Fruit fly (Drosophila melanogaster) whole organism, embryonic: ENCODE measurements around the gene ec.

Experiments used
- B-H1 ChIP-seq: fragments of 200-800 bp; sonication (Bioruptor generic); IDR thresholded peaks from 3 replicates; pipeline ENCODE4 v1.3.6; 2022; ENCODE audit warnings: missing biosample characterization, missing genetic modification characterization
- B-H2 ChIP-seq: fragments of 200-800 bp; sonication (Bioruptor generic); optimal IDR thresholded peaks from 2 replicates; lab custom pipeline; 2018; ENCODE audit warnings: missing biosample characterization, mild to moderate bottlenecking, missing genetic modification characterization
- Bgb ChIP-seq: fragments of 200-800 bp; sonication (Bioruptor generic); IDR thresholded peaks from 2 replicates; pipeline ENCODE4 v1.3.6; 2022; ENCODE audit warnings: missing biosample characterization, missing genetic modification characterization; ENCODE audit not compliant: partially characterized antibody
- Bteb2 ChIP-seq: fragments of 200-800 bp; sonication (Bioruptor generic); optimal IDR thresholded peaks from 2 replicates; lab custom pipeline; 2016; ENCODE audit warnings: missing biosample characterization, missing genetic modification characterization
- CG10267 ChIP-seq: fragments of 200-800 bp; sonication (Bioruptor generic); optimal IDR thresholded peaks from 2 replicates; lab custom pipeline; 2018; ENCODE audit warnings: missing biosample characterization, mild to moderate bottlenecking, missing genetic modification characterization, moderate library complexity
- CG10431 ChIP-seq: fragments of 200-800 bp; sonication (Bioruptor generic); optimal IDR thresholded peaks from 3 replicates; lab custom pipeline; 2018; ENCODE audit warnings: missing biosample characterization, mild to moderate bottlenecking, missing genetic modification characterization
- CG11247 ChIP-seq: fragments of 200-800 bp; sonication (Bioruptor generic); IDR thresholded peaks from 2 replicates; pipeline ENCODE4 v1.3.6; 2022; ENCODE audit warnings: missing biosample characterization, missing genetic modification characterization
- CG11456 ChIP-seq: fragments of 200-800 bp; sonication (Bioruptor generic); IDR thresholded peaks from 3 replicates; pipeline ENCODE4 v1.3.6; 2022; ENCODE audit warnings: missing biosample characterization, missing genetic modification characterization
- CG12219 ChIP-seq: fragments of 200-800 bp; sonication (Bioruptor generic); optimal IDR thresholded peaks from 3 replicates; lab custom pipeline; 2018; ENCODE audit warnings: missing biosample characterization, mild to moderate bottlenecking, missing genetic modification characterization
- CG15269 ChIP-seq: fragments of 200-800 bp; sonication (Bioruptor generic); optimal IDR thresholded peaks from 2 replicates; lab custom pipeline; 2018; ENCODE audit warnings: missing biosample characterization, mild to moderate bottlenecking, missing genetic modification characterization, moderate library complexity
- CG15479 ChIP-seq: fragments of 200-800 bp; sonication (Bioruptor generic); optimal IDR thresholded peaks from 3 replicates; lab custom pipeline; 2019; ENCODE audit warnings: missing biosample characterization, mild to moderate bottlenecking, missing genetic modification characterization, moderate library complexity
- CG16813 ChIP-seq: fragments of 200-800 bp; sonication (Bioruptor generic); IDR thresholded peaks from 3 replicates; pipeline ENCODE4 v1.3.6; 2022; ENCODE audit warnings: missing biosample characterization, missing genetic modification characterization; ENCODE audit not compliant: partially characterized antibody
- CG17612 ChIP-seq: fragments of 200-800 bp; sonication (Bioruptor generic); IDR thresholded peaks from 2 replicates; pipeline ENCODE4 v1.3.6; 2022; ENCODE audit warnings: missing biosample characterization, missing genetic modification characterization
- CG1832 ChIP-seq: fragments of 200-800 bp; sonication (Bioruptor generic); optimal IDR thresholded peaks from 2 replicates; lab custom pipeline; 2017; ENCODE audit warnings: missing biosample characterization, mild to moderate bottlenecking, missing genetic modification characterization, inconsistent platforms
- CG2889 ChIP-seq: fragments of 200-800 bp; sonication (Bioruptor generic); IDR thresholded peaks from 3 replicates; pipeline ENCODE4 v1.3.6; 2022; ENCODE audit warnings: missing biosample characterization, missing genetic modification characterization
- CG32532 ChIP-seq: fragments of 200-800 bp; sonication (Bioruptor generic); IDR thresholded peaks from 2 replicates; pipeline ENCODE4 v1.3.6; 2022; ENCODE audit warnings: missing biosample characterization, missing genetic modification characterization
- CG32772 ChIP-seq: fragments of 200-800 bp; sonication (Bioruptor generic); IDR thresholded peaks from 2 replicates; pipeline ENCODE4 v1.3.6; 2022; ENCODE audit warnings: missing biosample characterization, missing genetic modification characterization
- CG3281 ChIP-seq: fragments of 200-800 bp; sonication (Bioruptor generic); optimal IDR thresholded peaks from 3 replicates; lab custom pipeline; 2017; ENCODE audit warnings: missing biosample characterization, mild to moderate bottlenecking, missing genetic modification characterization
- CG34224 ChIP-seq: fragments of 200-800 bp; sonication (Bioruptor generic); IDR thresholded peaks from 3 replicates; pipeline ENCODE4 v1.3.6; 2022; ENCODE audit warnings: missing biosample characterization, missing genetic modification characterization; ENCODE audit not compliant: partially characterized antibody
- CG6683 ChIP-seq: fragments of 200-800 bp; sonication (Bioruptor generic); optimal IDR thresholded peaks from 2 replicates; lab custom pipeline; 2017; ENCODE audit warnings: missing biosample characterization, mild to moderate bottlenecking, missing genetic modification characterization, missing genetic modification reagents
- CG7556 ChIP-seq: fragments of 200-800 bp; sonication (Bioruptor generic); optimal IDR thresholded peaks from 2 replicates; lab custom pipeline; 2017; ENCODE audit warnings: missing biosample characterization, mild to moderate bottlenecking, missing genetic modification characterization
- CG7963 ChIP-seq: fragments of 200-800 bp; sonication (Bioruptor generic); IDR thresholded peaks from 3 replicates; pipeline ENCODE4 v1.3.6; 2022; ENCODE audit warnings: missing biosample characterization, missing genetic modification characterization; ENCODE audit not compliant: partially characterized antibody
- CG8944 ChIP-seq: fragments of 200-800 bp; sonication (Bioruptor generic); optimal IDR thresholded peaks from 3 replicates; lab custom pipeline; 2016; ENCODE audit warnings: missing biosample characterization, missing genetic modification characterization
- CG9727 ChIP-seq: fragments of 200-800 bp; sonication (Bioruptor generic); optimal IDR thresholded peaks from 3 replicates; lab custom pipeline; 2017; ENCODE audit warnings: missing biosample characterization, mild to moderate bottlenecking, missing genetic modification characterization
- CHES-1-like ChIP-seq: fragments of 200-800 bp; sonication (Bioruptor generic); optimal IDR thresholded peaks from 2 replicates; lab custom pipeline; 2016; ENCODE audit warnings: missing biosample characterization, missing genetic modification characterization
- CTCF ChIP-seq: fragments of 200-800 bp; sonication (Bioruptor generic); optimal IDR thresholded peaks from 2 replicates; lab custom pipeline; 2017; ENCODE audit warnings: missing biosample characterization, mild to moderate bottlenecking, missing genetic modification characterization, moderate library complexity
- CkIIα-i1 ChIP-seq: fragments of 200-800 bp; sonication (Bioruptor generic); IDR thresholded peaks from 2 replicates; pipeline ENCODE4 v1.3.6; 2022; ENCODE audit warnings: missing biosample characterization, missing genetic modification characterization
- Dad ChIP-seq: fragments of 200-800 bp; sonication (Bioruptor generic); optimal IDR thresholded peaks from 3 replicates; lab custom pipeline; 2016; ENCODE audit warnings: missing biosample characterization, missing genetic modification characterization
- Dek ChIP-seq: fragments of 200-800 bp; sonication (Bioruptor generic); optimal IDR thresholded peaks from 3 replicates; lab custom pipeline; 2019; ENCODE audit warnings: missing biosample characterization, mild to moderate bottlenecking, missing genetic modification characterization, moderate library complexity
- Elba2 ChIP-seq: fragments of 200-800 bp; sonication (Bioruptor generic); optimal IDR thresholded peaks from 3 replicates; lab custom pipeline; 2016; ENCODE audit warnings: missing biosample characterization, missing genetic modification characterization
- Lhr ChIP-seq: fragments of 200-800 bp; sonication (Bioruptor generic); optimal IDR thresholded peaks from 3 replicates; lab custom pipeline; 2017; ENCODE audit warnings: mild to moderate bottlenecking, missing biosample characterization, missing genetic modification reagents, missing genetic modification characterization
- Meics ChIP-seq: fragments of 200-800 bp; sonication (Bioruptor generic); optimal IDR thresholded peaks from 2 replicates; lab custom pipeline; 2017; ENCODE audit warnings: missing biosample characterization, mild to moderate bottlenecking, missing genetic modification characterization
- Mrtf ChIP-seq: fragments of 200-800 bp; sonication (Bioruptor generic); IDR thresholded peaks from 3 replicates; pipeline ENCODE4 v1.3.6; 2022; ENCODE audit warnings: missing biosample characterization, missing genetic modification characterization
- Nf-YB ChIP-seq: fragments of 200-800 bp; sonication (Bioruptor generic); optimal IDR thresholded peaks from 3 replicates; lab custom pipeline; 2019; ENCODE audit warnings: missing biosample characterization, mild to moderate bottlenecking, missing genetic modification characterization, moderate library complexity
- Sry-β ChIP-seq: fragments of 200-800 bp; sonication (Bioruptor generic); optimal IDR thresholded peaks from 2 replicates; lab custom pipeline; 2018; ENCODE audit warnings: missing biosample characterization, mild to moderate bottlenecking, missing genetic modification characterization, moderate library complexity
- bbx ChIP-seq: fragments of 200-800 bp; sonication (Bioruptor generic); IDR thresholded peaks from 2 replicates; pipeline ENCODE4 v1.3.6; 2022; ENCODE audit warnings: missing biosample characterization, missing genetic modification characterization; ENCODE audit not compliant: partially characterized antibody
- chinmo ChIP-seq: fragments of 200-800 bp; sonication (Bioruptor generic); IDR thresholded peaks from 4 replicates; pipeline ENCODE4 v1.3.6; 2022; ENCODE audit warnings: missing biosample characterization, missing genetic modification characterization; ENCODE audit not compliant: partially characterized antibody
- corto ChIP-seq: fragments of 200-800 bp; sonication (Bioruptor generic); optimal IDR thresholded peaks from 2 replicates; lab custom pipeline; 2016; ENCODE audit warnings: missing biosample characterization, mild to moderate bottlenecking, missing genetic modification characterization, moderate library complexity
- dimm ChIP-seq: fragments of 200-800 bp; sonication (Bioruptor generic); IDR thresholded peaks from 2 replicates; pipeline ENCODE4 v1.3.6; 2022; ENCODE audit warnings: missing biosample characterization, missing genetic modification characterization
- her ChIP-seq: fragments of 200-800 bp; sonication (Bioruptor generic); optimal IDR thresholded peaks from 2 replicates; lab custom pipeline; 2016; ENCODE audit warnings: missing biosample characterization, missing genetic modification characterization
- ind ChIP-seq: fragments of 200-800 bp; sonication (Bioruptor generic); optimal IDR thresholded peaks from 3 replicates; lab custom pipeline; 2016; ENCODE audit warnings: missing biosample characterization, missing genetic modification characterization
- insv ChIP-seq, 2 experiments: fragments of 200-800 bp; sonication (Bioruptor generic); optimal IDR thresholded peaks; 3 replicates each; lab custom pipeline; 2016 to 2018; ENCODE audit warnings: missing biosample characterization in 2 of 2, missing genetic modification characterization in 2 of 2
- lab ChIP-seq: fragments of 200-800 bp; sonication (Bioruptor generic); optimal IDR thresholded peaks from 3 replicates; lab custom pipeline; 2017; ENCODE audit warnings: missing biosample characterization, missing genetic modification characterization, mild to moderate bottlenecking, moderate library complexity, missing genetic modification reagents
- mld ChIP-seq: fragments of 200-800 bp; sonication (Bioruptor generic); IDR thresholded peaks from 3 replicates; pipeline ENCODE4 v1.3.6; 2022; ENCODE audit warnings: missing biosample characterization, missing genetic modification characterization; ENCODE audit not compliant: partially characterized antibody
- nerfin-2 ChIP-seq: fragments of 200-800 bp; sonication (Bioruptor generic); IDR thresholded peaks from 2 replicates; pipeline ENCODE4 v1.3.6; 2022; ENCODE audit warnings: missing biosample characterization, missing genetic modification characterization; ENCODE audit not compliant: partially characterized antibody
- nmo ChIP-seq: fragments of 200-800 bp; sonication (Bioruptor generic); optimal IDR thresholded peaks from 2 replicates; lab custom pipeline; 2018; ENCODE audit warnings: missing biosample characterization, mild to moderate bottlenecking, missing genetic modification characterization, moderate library complexity
- onecut ChIP-seq: fragments of 200-800 bp; sonication (Bioruptor generic); IDR thresholded peaks from 2 replicates; pipeline ENCODE4 v1.3.6; 2022; ENCODE audit warnings: missing biosample characterization, missing genetic modification characterization
- sr ChIP-seq: fragments of 200-800 bp; sonication (Bioruptor generic); IDR thresholded peaks from 3 replicates; pipeline ENCODE4 v1.3.6; 2022; ENCODE audit warnings: missing biosample characterization, missing genetic modification characterization
- twi ChIP-seq: fragments of 200-800 bp; optimal IDR thresholded peaks from 2 replicates; lab custom pipeline; 2019; ENCODE audit warnings: missing biosample characterization, mild to moderate bottlenecking, missing genetic modification characterization, moderate library complexity
- unpg ChIP-seq: fragments of 200-800 bp; sonication (Bioruptor generic); optimal IDR thresholded peaks from 3 replicates; lab custom pipeline; 2018; ENCODE audit warnings: missing biosample characterization, mild to moderate bottlenecking, missing genetic modification characterization, moderate library complexity
- yki ChIP-seq: fragments of >200 bp; optimal IDR thresholded peaks from 3 replicates; lab custom pipeline; 2018

ec gene

DNA sequence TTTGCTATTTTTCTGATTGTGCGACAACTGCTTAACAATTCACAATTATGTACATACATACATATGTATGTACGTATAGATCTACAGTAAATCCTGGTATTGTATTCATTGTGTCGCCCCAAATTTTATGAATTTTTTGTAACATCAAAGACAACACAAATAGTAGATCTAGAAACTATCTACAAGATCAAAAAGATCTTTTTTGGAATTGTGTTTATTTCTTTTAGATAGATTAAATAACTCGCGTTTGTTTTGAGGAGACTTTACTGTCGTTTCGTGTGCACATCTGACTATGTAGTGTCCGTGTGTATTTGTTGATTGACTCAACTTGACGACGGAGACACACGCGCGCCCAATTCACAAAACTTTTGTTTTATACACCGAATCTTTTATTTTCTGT is 37.2 kb upstream of the ec start (continued):
- TF ChIP-seq chinmo (GFP tag; lab: Robert Waterston, UW) (no peak), bbx (GFP tag; lab: Robert Waterston, UW) (no peak), CTCF (GFP tag; lab: Kevin White, UChicago) (peak; percentile 16), CG7556 (GFP tag; lab: Kevin White, UChicago) (peak; percentile 86), CG15479 (GFP tag; lab: Kevin White, UChicago) (peak; percentile 56), ind (GFP tag; lab: Kevin White, UChicago) (peak; percentile 90), CG12219 (GFP tag; lab: Kevin White, UChicago) (peak; percentile 84), CG2889 (GFP tag; lab: Robert Waterston, UW) (peak; percentile 89), CG1832 (GFP tag; lab: Kevin White, UChicago) (no peak), insv (GFP tag; optimal IDR thresholded peaks at IDR 0.05; lab: Kevin White, UChicago) (no peak), CG15269 (peak; percentile 96), Sry-β (GFP tag; lab: Kevin White, UChicago) (no peak), CG10267 (peak; percentile 81), Bgb (no peak), CG10431 (GFP tag; lab: Kevin White, UChicago) (no peak), twi (peak; percentile 77), CG6683 (peak; percentile 82), Nf-YB (GFP tag; lab: Kevin White, UChicago) (peak; percentile 70), CG17612 (GFP tag; lab: Robert Waterston, UW) (peak; percentile 88), CG32532 (GFP tag; lab: Robert Waterston, UW) (peak; percentile 97), B-H2 (GFP tag; lab: Kevin White, UChicago) (peak; percentile 93), CG32772 (GFP tag; lab: Robert Waterston, UW) (peak; percentile 88), Mrtf (GFP tag; lab: Robert Waterston, UW) (peak; percentile 89), Elba2 (GFP tag; lab: Kevin White, UChicago) (peak; percentile 46), Meics (GFP tag; lab: Kevin White, UChicago) (peak; percentile 95), Dad (peak; percentile 77), CG16813 (GFP tag; lab: Robert Waterston, UW) (no peak), CG8944 (peak; percentile 79), CHES-1-like (GFP tag; lab: Kevin White, UChicago) (peak; percentile 89), CG34224 (GFP tag; lab: Robert Waterston, UW) (no peak), Bteb2 (GFP tag; lab: Kevin White, UChicago) (peak; percentile 94), dimm (GFP tag; lab: Robert Waterston, UW) (no peak; the same call in 1 of the 2 replicates), unpg (GFP tag; lab: Kevin White, UChicago) (peak; percentile 94), sr (peak; percentile 40; the same call in 1 of the 3 replicates), B-H1 (peak; percentile 83), nmo (peak; percentile 73), Lhr (GFP tag; lab: Kevin White, UChicago) (no peak), mld (GFP tag; lab: Robert Waterston, UW) (no peak), onecut (GFP tag; lab: Robert Waterston, UW) (peak; percentile 81), CG3281 (peak; percentile 95), CG7963 (no peak), her (GFP tag; lab: Kevin White, UChicago) (peak; percentile 92), corto (GFP tag; lab: Kevin White, UChicago) (no peak), CG11247 (GFP tag; lab: Robert Waterston, UW) (peak; percentile 95), yki (lab: Kevin White, UChicago) (no peak), lab (peak; percentile 97), Dek (tag; lab: Kevin White, UChicago) (peak; percentile 94), CG9727 (GFP tag; lab: Kevin White, UChicago) (peak; percentile 89), CG11456 (GFP tag; lab: Robert Waterston, UW) (peak; percentile 95), nerfin-2 (GFP tag; lab: Robert Waterston, UW) (no peak), CkIIα-i1 (GFP tag; lab: Robert Waterston, UW) (peak; percentile 42; the same call in 1 of the 2 replicates)
